Fruit fly (Drosophila melanogaster): ENCODE data around the gene crp.

- no peak for TF ChIP-seq toe (GFP tag; optimal IDR thresholded peaks at IDR 0.05)
- TF ChIP-seq CG7101 (tag; optimal IDR thresholded peaks at IDR 0.05): no peak
- TF ChIP-seq CG11617 (GFP tag; optimal IDR thresholded peaks at IDR 0.05): no peak
- TF ChIP-seq kay (GFP tag; ENCODE audit: borderline replicate concordance): no peak
- no peak for TF ChIP-seq CG33017 (tag; optimal IDR thresholded peaks at IDR 0.05)
- TF ChIP-seq Clk (GFP tag; optimal IDR thresholded peaks at IDR 0.05): no peak
- no peak for TF ChIP-seq bab1 (GFP tag; optimal IDR thresholded peaks at IDR 0.05)
Measured at dm6 chr2L:16316410-16316809, 28.9 kb upstream of the crp start.

Measured in whole organism, adult.